Worm (Caenorhabditis elegans) whole organism, L3 larva: Measurements from ENCODE around the gene cpn-2.
"Not testable (repeated sequence)": the region's sequence is repeated elsewhere in the genome, so short reads cannot be mapped to it uniquely, and the experiment has no call there.

Experiments
- aly-2 ChIP-seq: fragments of 150-350 bp; optimal IDR thresholded peaks from 2 replicates; lab custom pipeline; 2014; ENCODE audit warnings: missing biosample characterization, missing genetic modification characterization
- ceh-82 ChIP-seq: fragments of 150-350 bp; optimal IDR thresholded peaks from 2 replicates; lab custom pipeline; 2014; ENCODE audit warnings: missing biosample characterization, missing genetic modification characterization
- elt-2 ChIP-seq: sonication (generic microtip); optimal IDR thresholded peaks from 2 replicates; lab custom pipeline; 2016; ENCODE audit warnings: missing genetic modification reagents, mild to moderate bottlenecking, missing genetic modification characterization, missing compliant biosample characterization
- fos-1 ChIP-seq: fragments of 150-350 bp; optimal IDR thresholded peaks from 2 replicates; lab custom pipeline; 2014; ENCODE audit warnings: missing biosample characterization, missing genetic modification characterization
- jun-1 ChIP-seq: fragments of 150-350 bp; optimal IDR thresholded peaks from 2 replicates; lab custom pipeline; 2014; ENCODE audit warnings: missing biosample characterization, missing genetic modification reagents, missing genetic modification characterization
- lin-39 ChIP-seq: fragments of 150-350 bp; optimal IDR thresholded peaks from 2 replicates; lab custom pipeline; 2018; ENCODE audit warnings: missing biosample characterization, missing genetic modification reagents, missing genetic modification characterization
- lsy-12 ChIP-seq: sonication (generic microtip); optimal IDR thresholded peaks from 2 replicates; lab custom pipeline; 2016; ENCODE audit warnings: mild to moderate bottlenecking, missing genetic modification characterization, missing compliant biosample characterization
- nfya-1 ChIP-seq: sonication (generic microtip); optimal IDR thresholded peaks from 2 replicates; lab custom pipeline; 2017; ENCODE audit warnings: missing genetic modification characterization, mild to moderate bottlenecking, missing compliant biosample characterization, antibody characterized with exemption, moderate library complexity; ENCODE audit not compliant: insufficient read depth
- nhr-12 ChIP-seq: fragments of 150-350 bp; optimal IDR thresholded peaks from 2 replicates; lab custom pipeline; 2014; ENCODE audit warnings: missing biosample characterization, missing genetic modification characterization
- nhr-237 ChIP-seq: fragments of 150-350 bp; optimal IDR thresholded peaks from 2 replicates; lab custom pipeline; 2014; ENCODE audit warnings: missing biosample characterization, missing genetic modification characterization
- snpc-4 ChIP-seq: fragments of 150-350 bp; optimal IDR thresholded peaks from 2 replicates; lab custom pipeline; 2014; ENCODE audit warnings: missing biosample characterization, missing genetic modification characterization
- zag-1 ChIP-seq: fragments of 150-350 bp; optimal IDR thresholded peaks from 2 replicates; lab custom pipeline; 2014; ENCODE audit warnings: missing biosample characterization, missing genetic modification characterization

DNA sequence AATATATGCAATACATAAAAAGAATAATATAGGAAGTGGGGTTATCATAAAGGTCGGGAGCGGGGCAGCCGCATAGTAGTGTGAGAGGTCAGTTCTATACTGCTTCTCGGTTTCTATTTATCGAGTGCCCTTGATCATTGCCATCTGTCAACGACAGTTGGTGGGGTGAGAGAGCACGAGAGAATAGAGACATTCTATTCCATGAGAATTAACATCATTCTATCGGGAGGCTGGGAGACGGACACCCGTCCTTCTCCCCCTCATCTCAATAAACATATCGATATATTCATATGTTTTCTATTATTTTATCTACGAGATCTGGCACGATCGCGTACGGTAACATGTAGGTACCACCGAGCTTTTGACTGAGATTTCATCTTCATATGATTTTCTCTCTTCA is 25.5 kb upstream of the cpn-2 start, which contains the start of gene mps-2:
- not testable (repeated sequence) for TF ChIP-seq lsy-12 (tag; lab: Kevin White, UChicago); ceh-82 (tag; lab: Kevin White, UChicago); snpc-4 (tag; lab: Kevin White, UChicago); fos-1 (tag; lab: Kevin White, UChicago); aly-2 (tag; lab: Kevin White, UChicago); nhr-12 (tag; lab: Kevin White, UChicago); elt-2; nhr-237 (tag; lab: Kevin White, UChicago); nfya-1 (tag; lab: Kevin White, UChicago); lin-39; zag-1 (tag; lab: Kevin White, UChicago); jun-1
